Fruit fly (Drosophila melanogaster) whole organism, embryonic: ENCODE results near the gene CG43049.
A peak's percentile ranks its signal among the peaks of the same experiment; 100 is the strongest.

Source experiments
- Awh ChIP-seq: fragments of 200-800 bp; sonication (Bioruptor generic); IDR thresholded peaks from 2 replicates; pipeline ENCODE4, ENCODE4 v1.3.6; 2022; ENCODE audit warnings: missing biosample characterization, missing genetic modification characterization
- B-H2 ChIP-seq: fragments of 200-800 bp; sonication (Bioruptor generic); optimal IDR thresholded peaks from 2 replicates; lab custom pipeline; 2018; ENCODE audit warnings: missing biosample characterization, mild to moderate bottlenecking, missing genetic modification characterization
- Bdp1 ChIP-seq: fragments of 200-800 bp; sonication (Bioruptor generic); optimal IDR thresholded peaks from 3 replicates; lab custom pipeline; 2016; ENCODE audit warnings: missing biosample characterization, missing genetic modification characterization
- BtbVII ChIP-seq: fragments of 200-800 bp; sonication (Bioruptor generic); optimal IDR thresholded peaks from 3 replicates; lab custom pipeline; 2017; ENCODE audit warnings: missing biosample characterization, mild to moderate bottlenecking, missing genetic modification characterization
- CG10543 ChIP-seq: fragments of 200-800 bp; sonication (Bioruptor generic); optimal IDR thresholded peaks from 3 replicates; lab custom pipeline; 2017; ENCODE audit warnings: missing biosample characterization, mild to moderate bottlenecking, missing genetic modification characterization, moderate library complexity
- CG11696 ChIP-seq: fragments of 200-800 bp; sonication (Bioruptor generic); IDR thresholded peaks from 2 replicates; pipeline ENCODE4 v1.3.6; 2022; ENCODE audit warnings: missing biosample characterization, missing genetic modification characterization
- CG11723 ChIP-seq: fragments of 200-800 bp; sonication (Bioruptor generic); optimal IDR thresholded peaks from 2 replicates; lab custom pipeline; 2017; ENCODE audit warnings: missing biosample characterization, mild to moderate bottlenecking, missing genetic modification characterization
- CG13287 ChIP-seq: fragments of 200-800 bp; sonication (Bioruptor generic); IDR thresholded peaks from 2 replicates; pipeline ENCODE4 v1.3.6; 2022; ENCODE audit warnings: missing biosample characterization, missing genetic modification characterization; ENCODE audit not compliant: partially characterized antibody
- CG13296 ChIP-seq: fragments of 200-800 bp; sonication (Bioruptor generic); optimal IDR thresholded peaks from 3 replicates; lab custom pipeline; 2018; ENCODE audit warnings: missing biosample characterization, mild to moderate bottlenecking, missing genetic modification characterization
- CG14014 ChIP-seq: fragments of 200-800 bp; sonication (Bioruptor generic); IDR thresholded peaks from 2 replicates; pipeline ENCODE4 v1.3.6; 2022; ENCODE audit warnings: missing biosample characterization, missing genetic modification characterization
- CG14860 ChIP-seq: fragments of 200-800 bp; sonication (Bioruptor generic); IDR thresholded peaks from 3 replicates; pipeline ENCODE4 v1.3.6; 2022; ENCODE audit warnings: missing biosample characterization, missing genetic modification characterization; ENCODE audit not compliant: partially characterized antibody
- CG15073 ChIP-seq: fragments of 200-800 bp; sonication (Bioruptor generic); optimal IDR thresholded peaks from 2 replicates; lab custom pipeline; 2016; ENCODE audit warnings: missing biosample characterization, missing genetic modification characterization
- CG1529 ChIP-seq: fragments of 200-800 bp; sonication (Bioruptor generic); optimal IDR thresholded peaks from 3 replicates; lab custom pipeline; 2018; ENCODE audit warnings: missing biosample characterization, missing genetic modification characterization
- CG17328 ChIP-seq: fragments of 200-800 bp; sonication (Bioruptor generic); IDR thresholded peaks from 2 replicates; pipeline ENCODE4 v1.3.6; 2022; ENCODE audit warnings: missing biosample characterization, missing genetic modification characterization
- CG17359 ChIP-seq: fragments of 200-800 bp; sonication (Bioruptor generic); optimal IDR thresholded peaks from 3 replicates; lab custom pipeline; 2018; ENCODE audit warnings: missing biosample characterization, mild to moderate bottlenecking, missing genetic modification characterization, moderate library complexity
- CG18599 ChIP-seq: fragments of 200-800 bp; sonication (Bioruptor generic); optimal IDR thresholded peaks from 3 replicates; lab custom pipeline; 2017; ENCODE audit warnings: missing biosample characterization, missing genetic modification characterization, mild to moderate bottlenecking, moderate library complexity, missing genetic modification reagents
- CG2199 ChIP-seq: fragments of 200-800 bp; sonication (Bioruptor generic); IDR thresholded peaks from 3 replicates; pipeline ENCODE4 v1.3.6; 2022; ENCODE audit warnings: missing biosample characterization, missing genetic modification characterization
- CG3163 ChIP-seq: fragments of 200-800 bp; sonication (Bioruptor generic); optimal IDR thresholded peaks from 3 replicates; lab custom pipeline; 2016; ENCODE audit warnings: missing biosample characterization, missing genetic modification characterization
- CG32532 ChIP-seq: fragments of 200-800 bp; sonication (Bioruptor generic); IDR thresholded peaks from 2 replicates; pipeline ENCODE4 v1.3.6; 2022; ENCODE audit warnings: missing biosample characterization, missing genetic modification characterization
- CG3407 ChIP-seq: fragments of 200-800 bp; sonication (Bioruptor generic); optimal IDR thresholded peaks from 2 replicates; lab custom pipeline; 2018; ENCODE audit warnings: missing biosample characterization, mild to moderate bottlenecking, missing genetic modification characterization
- CG3995 ChIP-seq: fragments of 200-800 bp; sonication (Bioruptor generic); optimal IDR thresholded peaks from 3 replicates; lab custom pipeline; 2016; ENCODE audit warnings: missing biosample characterization, missing genetic modification characterization
- CG4360 ChIP-seq: fragments of 200-800 bp; sonication (Bioruptor generic); IDR thresholded peaks from 2 replicates; pipeline ENCODE4 v1.3.6; 2022; ENCODE audit warnings: missing biosample characterization, missing genetic modification characterization
- CG4424 ChIP-seq: fragments of 200-800 bp; sonication (Bioruptor generic); optimal IDR thresholded peaks from 3 replicates; lab custom pipeline; 2016; ENCODE audit warnings: missing biosample characterization, missing genetic modification characterization
- CG6683 ChIP-seq: fragments of 200-800 bp; sonication (Bioruptor generic); optimal IDR thresholded peaks from 2 replicates; lab custom pipeline; 2017; ENCODE audit warnings: missing biosample characterization, mild to moderate bottlenecking, missing genetic modification characterization, missing genetic modification reagents
- CG7372 ChIP-seq: fragments of 200-800 bp; sonication (Bioruptor generic); IDR thresholded peaks from 2 replicates; pipeline ENCODE4 v1.3.6; 2022; ENCODE audit warnings: missing biosample characterization, missing genetic modification characterization
- CG7786 ChIP-seq: fragments of 200-800 bp; sonication (Bioruptor generic); optimal IDR thresholded peaks from 2 replicates; lab custom pipeline; 2016; ENCODE audit warnings: missing biosample characterization, missing genetic modification characterization
- CTCF ChIP-seq: fragments of 200-800 bp; sonication (Bioruptor generic); optimal IDR thresholded peaks from 2 replicates; lab custom pipeline; 2017; ENCODE audit warnings: missing biosample characterization, mild to moderate bottlenecking, missing genetic modification characterization, moderate library complexity
- E2f1 ChIP-seq: fragments of 200-800 bp; sonication (Bioruptor generic); IDR thresholded peaks from 2 replicates; pipeline ENCODE4 v1.3.6; 2022; ENCODE audit warnings: missing biosample characterization, missing genetic modification characterization
- Eip74EF ChIP-seq, 2 experiments: fragments of 200-800 bp in 1 of 2; fragments of >200 bp in 1 of 2; sonication (Bioruptor generic) in 1 of 2; optimal IDR thresholded peaks; 2 replicates each; lab custom pipeline; 2017 to 2019; ENCODE audit warnings: missing biosample characterization in 2 of 2, missing genetic modification characterization in 2 of 2, mild to moderate bottlenecking in 1 of 2, moderate library complexity in 1 of 2
- Fer1 ChIP-seq: fragments of 200-800 bp; sonication (Bioruptor generic); optimal IDR thresholded peaks from 2 replicates; lab custom pipeline; 2017; ENCODE audit warnings: missing biosample characterization, mild to moderate bottlenecking, missing genetic modification characterization
- HLH3B ChIP-seq: fragments of 200-800 bp; sonication (Bioruptor generic); IDR thresholded peaks from 2 replicates; pipeline ENCODE4 v1.3.6; 2022; ENCODE audit warnings: missing biosample characterization, missing genetic modification characterization
- HmgZ ChIP-seq: fragments of 200-800 bp; sonication (Bioruptor generic); optimal IDR thresholded peaks from 2 replicates; lab custom pipeline; 2018; ENCODE audit warnings: missing biosample characterization, mild to moderate bottlenecking, missing genetic modification characterization
- Mrtf ChIP-seq: fragments of 200-800 bp; sonication (Bioruptor generic); IDR thresholded peaks from 3 replicates; pipeline ENCODE4 v1.3.6; 2022; ENCODE audit warnings: missing biosample characterization, missing genetic modification characterization
- NK7.1 ChIP-seq: fragments of 200-800 bp; sonication (Bioruptor generic); optimal IDR thresholded peaks from 3 replicates; lab custom pipeline; 2016; ENCODE audit warnings: missing biosample characterization, missing genetic modification characterization
- Stat92E ChIP-seq, 3 experiments: fragments of >200 bp in 2 of 3; fragments of 200-800 bp in 1 of 3; sonication (Bioruptor generic) in 1 of 3; optimal IDR thresholded peaks; 2 replicates each; lab custom pipeline; 2017 to 2019; ENCODE audit warnings: missing biosample characterization in 3 of 3, missing genetic modification characterization in 3 of 3, mild to moderate bottlenecking in 1 of 3, moderate library complexity in 1 of 3
- Usf ChIP-seq: fragments of 200-800 bp; sonication (Bioruptor generic); optimal IDR thresholded peaks from 2 replicates; lab custom pipeline; 2017; ENCODE audit warnings: missing genotype, missing biosample characterization, missing genetic modification characterization
- abd-A ChIP-seq: fragments of 200-800 bp; sonication (Bioruptor generic); optimal IDR thresholded peaks from 3 replicates; lab custom pipeline; 2019; ENCODE audit warnings: missing biosample characterization, mild to moderate bottlenecking, missing genetic modification characterization, moderate library complexity
- amos ChIP-seq: fragments of 200-800 bp; sonication (Bioruptor generic); IDR thresholded peaks from 2 replicates; pipeline ENCODE4 v1.3.6; 2022; ENCODE audit warnings: missing biosample characterization, missing genetic modification characterization; ENCODE audit not compliant: partially characterized antibody
- bowl ChIP-seq: fragments of 200-800 bp; sonication (Bioruptor generic); IDR thresholded peaks from 2 replicates; pipeline ENCODE4 v1.3.6; 2022; ENCODE audit warnings: missing biosample characterization, missing genetic modification characterization
- cg ChIP-seq: fragments of 200-800 bp; sonication (Bioruptor generic); optimal IDR thresholded peaks from 3 replicates; lab custom pipeline; 2019; ENCODE audit warnings: missing biosample characterization, mild to moderate bottlenecking, missing genetic modification characterization, moderate library complexity
- crc ChIP-seq: fragments of 200-800 bp; sonication (Bioruptor generic); optimal IDR thresholded peaks from 2 replicates; lab custom pipeline; 2016; ENCODE audit warnings: missing biosample characterization, missing genetic modification characterization
- ftz-f1 ChIP-seq: fragments of 200-800 bp; sonication (Bioruptor generic); optimal IDR thresholded peaks from 2 replicates; lab custom pipeline; 2016; ENCODE audit warnings: missing biosample characterization, missing genetic modification characterization
- gfzf ChIP-seq: fragments of 200-800 bp; sonication (Bioruptor generic); optimal IDR thresholded peaks from 2 replicates; lab custom pipeline; 2016; ENCODE audit warnings: missing biosample characterization, mild to moderate bottlenecking, missing genetic modification characterization, moderate library complexity
- grn ChIP-seq: fragments of 200-800 bp; sonication (Bioruptor generic); optimal IDR thresholded peaks from 3 replicates; lab custom pipeline; 2017; ENCODE audit warnings: missing biosample characterization, missing genetic modification characterization
- sc ChIP-seq, 3 experiments: fragments of >200 bp in 2 of 3; fragments of 200-800 bp in 1 of 3; sonication (Bioruptor generic) in 1 of 3; optimal IDR thresholded peaks; 2 replicates in 2 of 3; 3 replicates in 1 of 3; lab custom pipeline; 2017; ENCODE audit warnings: mild to moderate bottlenecking in 1 of 3, missing biosample characterization in 1 of 3, missing genetic modification characterization in 1 of 3, missing genetic modification reagents in 1 of 3
- sug ChIP-seq: fragments of 200-800 bp; optimal IDR thresholded peaks from 2 replicates; lab custom pipeline; 2019; ENCODE audit warnings: missing biosample characterization, mild to moderate bottlenecking, missing genetic modification characterization, moderate library complexity
- twi ChIP-seq: fragments of 200-800 bp; optimal IDR thresholded peaks from 2 replicates; lab custom pipeline; 2019; ENCODE audit warnings: missing biosample characterization, mild to moderate bottlenecking, missing genetic modification characterization, moderate library complexity
- unpg ChIP-seq: fragments of 200-800 bp; sonication (Bioruptor generic); optimal IDR thresholded peaks from 3 replicates; lab custom pipeline; 2018; ENCODE audit warnings: missing biosample characterization, mild to moderate bottlenecking, missing genetic modification characterization, moderate library complexity
- wek ChIP-seq: fragments of 200-800 bp; sonication (Bioruptor generic); optimal IDR thresholded peaks from 3 replicates; lab custom pipeline; 2018; ENCODE audit warnings: missing biosample characterization, mild to moderate bottlenecking, missing genetic modification characterization, moderate library complexity
- z ChIP-seq: fragments of 200-800 bp; sonication (Bioruptor generic); IDR thresholded peaks from 3 replicates; pipeline ENCODE4 v1.3.6; 2022; ENCODE audit warnings: missing biosample characterization, missing genetic modification characterization
- zfh1 ChIP-seq: fragments of 200-800 bp; sonication (Bioruptor generic); IDR thresholded peaks from 3 replicates; pipeline ENCODE4 v1.3.6; 2022; ENCODE audit warnings: missing biosample characterization, missing genetic modification characterization

The CG43049 gene

DNA sequence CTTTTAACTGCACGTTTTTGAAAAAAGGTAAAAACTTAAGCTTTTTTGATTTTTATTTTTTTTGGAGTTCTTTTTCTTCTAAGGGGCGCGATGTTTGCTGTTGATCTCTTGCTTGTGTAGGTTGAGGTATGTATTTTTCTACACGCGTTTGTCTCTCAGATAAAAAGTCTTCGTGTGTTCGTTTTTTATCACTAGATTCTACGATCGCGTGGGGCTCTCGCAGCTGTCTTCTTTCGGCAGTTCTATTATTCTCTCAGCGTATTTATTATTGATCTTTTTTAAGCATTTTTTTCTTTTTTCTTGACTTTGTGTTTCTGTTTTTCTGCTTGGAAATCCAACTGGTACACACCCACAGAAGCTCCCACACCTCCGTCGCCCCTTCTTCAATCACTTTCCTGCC, 29.8 kb upstream of the CG43049 start (continued):
- no peak for TF ChIP-seq zfh1 (GFP tag; lab: Robert Waterston, UW)
- no peak for TF ChIP-seq Mrtf
- no peak for TF ChIP-seq CG14014 (GFP tag; lab: Robert Waterston, UW)
- TF ChIP-seq CG15073, result no peak
- no peak for TF ChIP-seq Stat92E (GFP tag; optimal IDR thresholded peaks at IDR 0.05; lab: Kevin White, UChicago)
- peak; percentile 31 for TF ChIP-seq CG17359 (tag; lab: Kevin White, UChicago)
- no peak for TF ChIP-seq wek
- TF ChIP-seq CG13287 (GFP tag; lab: Robert Waterston, UW), result no peak; the same call in 1 of the 2 replicates
- no peak for TF ChIP-seq CG32532 (GFP tag; lab: Robert Waterston, UW)
- TF ChIP-seq grn (GFP tag; lab: Kevin White, UChicago), result no peak
- TF ChIP-seq CG7786 (GFP tag; lab: Kevin White, UChicago), result no peak
- TF ChIP-seq twi (tag; lab: Kevin White, UChicago), result no peak
- TF ChIP-seq HmgZ (tag; lab: Kevin White, UChicago), result peak; percentile 26
- TF ChIP-seq crc (GFP tag; lab: Kevin White, UChicago), result no peak
- TF ChIP-seq Eip74EF (GFP tag; optimal IDR thresholded peaks at IDR 0.05; lab: Kevin White, UChicago), result no peak
- no peak for TF ChIP-seq NK7.1 (GFP tag; lab: Kevin White, UChicago)
- peak; percentile 47 for TF ChIP-seq CG13296 (GFP tag; lab: Kevin White, UChicago)
- TF ChIP-seq CG7372 (GFP tag; lab: Robert Waterston, UW), result no peak
- peak; percentile 31 for TF ChIP-seq BtbVII (GFP tag; lab: Kevin White, UChicago)
- TF ChIP-seq Bdp1 (GFP tag; lab: Kevin White, UChicago), result no peak
- no peak for TF ChIP-seq CG4424 (GFP tag; lab: Kevin White, UChicago)
- no peak for TF ChIP-seq CG11696 (GFP tag; lab: Robert Waterston, UW)
- TF ChIP-seq CG10543, result peak; percentile 21
- no peak for TF ChIP-seq sc (optimal IDR thresholded peaks at IDR 0.05; lab: Kevin White, UChicago)
- TF ChIP-seq sc (GFP tag; optimal IDR thresholded peaks at IDR 0.05; lab: Kevin White, UChicago), result no peak
- no peak for TF ChIP-seq CG3995 (GFP tag; lab: Kevin White, UChicago)
- no peak for TF ChIP-seq gfzf (GFP tag; lab: Kevin White, UChicago)
- no peak for TF ChIP-seq unpg (GFP tag; lab: Kevin White, UChicago)
- TF ChIP-seq cg, result peak; percentile 48
- TF ChIP-seq CG2199 (GFP tag; lab: Robert Waterston, UW), result peak; percentile 45; the same call in 1 of the 3 replicates
- TF ChIP-seq z (GFP tag; lab: Robert Waterston, UW), result no peak
- TF ChIP-seq Awh (GFP tag; lab: Robert Waterston, UW), result no peak
- TF ChIP-seq CG11723 (GFP tag; lab: Kevin White, UChicago), result no peak
- TF ChIP-seq CG4360 (GFP tag; lab: Robert Waterston, UW), result no peak
- no peak for TF ChIP-seq E2f1 (GFP tag; lab: Robert Waterston, UW)
- TF ChIP-seq B-H2 (GFP tag; lab: Kevin White, UChicago), result peak; percentile 60
- TF ChIP-seq CG3163 (GFP tag; lab: Kevin White, UChicago), result no peak
- no peak for TF ChIP-seq bowl (GFP tag; lab: Robert Waterston, UW)
- no peak for TF ChIP-seq CG17328
- TF ChIP-seq CTCF (GFP tag; lab: Kevin White, UChicago), result peak; percentile 2
- no peak for TF ChIP-seq CG14860 (GFP tag; lab: Robert Waterston, UW)
- no peak for TF ChIP-seq ftz-f1
- no peak for TF ChIP-seq Usf
- TF ChIP-seq abd-A (tag; lab: Kevin White, UChicago), result peak; percentile 40
- no peak for TF ChIP-seq CG6683 (GFP tag; lab: Kevin White, UChicago)
- TF ChIP-seq Fer1 (GFP tag; lab: Kevin White, UChicago), result peak; percentile 15
- no peak for TF ChIP-seq amos (GFP tag; lab: Robert Waterston, UW)
- TF ChIP-seq sug, result peak; percentile 80
- no peak for TF ChIP-seq CG1529 (GFP tag; lab: Kevin White, UChicago)
- no peak for TF ChIP-seq CG18599 (GFP tag; lab: Kevin White, UChicago)
- TF ChIP-seq HLH3B (GFP tag; lab: Robert Waterston, UW), result no peak
- no peak for TF ChIP-seq CG3407
